Fruit fly (Drosophila melanogaster) whole organism, embryonic: Measurements from ENCODE around the gene CG18749.

Experiments used
- CG4282 ChIP-seq: fragments of 200-800 bp; sonication (Bioruptor generic); optimal IDR thresholded peaks from 2 replicates; lab custom pipeline; 2016; ENCODE audit warnings: missing biosample characterization, missing genetic modification characterization
- CG43689 ChIP-seq: fragments of 200-800 bp; sonication (Bioruptor generic); IDR thresholded peaks from 2 replicates; pipeline ENCODE4 v1.3.6; 2022; ENCODE audit warnings: missing biosample characterization, missing genetic modification characterization
- Gug ChIP-seq: fragments of 200-800 bp; sonication (Bioruptor generic); IDR thresholded peaks from 4 replicates; pipeline ENCODE4 v1.3.6; 2022; ENCODE audit warnings: missing biosample characterization, missing genetic modification characterization
- Nf-YC ChIP-seq: fragments of 200-800 bp; optimal IDR thresholded peaks from 3 replicates; lab custom pipeline; 2019; ENCODE audit warnings: missing biosample characterization, mild to moderate bottlenecking, missing genetic modification characterization, moderate library complexity
- Opbp ChIP-seq: fragments of 200-800 bp; sonication (Bioruptor generic); IDR thresholded peaks from 3 replicates; pipeline ENCODE4 v1.3.6; 2022; ENCODE audit warnings: missing biosample characterization, missing genetic modification characterization; ENCODE audit not compliant: partially characterized antibody
- ap ChIP-seq: fragments of 200-800 bp; sonication (Bioruptor generic); IDR thresholded peaks from 2 replicates; pipeline ENCODE4 v1.3.6; 2022; ENCODE audit warnings: missing biosample characterization, missing genetic modification characterization
- bowl ChIP-seq: fragments of 200-800 bp; sonication (Bioruptor generic); IDR thresholded peaks from 2 replicates; pipeline ENCODE4 v1.3.6; 2022; ENCODE audit warnings: missing biosample characterization, missing genetic modification characterization
- unc-4 ChIP-seq: fragments of 200-800 bp; sonication (Bioruptor generic); IDR thresholded peaks from 2 replicates; pipeline ENCODE4 v1.3.6; 2022; ENCODE audit warnings: missing biosample characterization, missing genetic modification characterization; ENCODE audit not compliant: partially characterized antibody
- z ChIP-seq: fragments of 200-800 bp; sonication (Bioruptor generic); IDR thresholded peaks from 3 replicates; pipeline ENCODE4 v1.3.6; 2022; ENCODE audit warnings: missing biosample characterization, missing genetic modification characterization

DNA sequence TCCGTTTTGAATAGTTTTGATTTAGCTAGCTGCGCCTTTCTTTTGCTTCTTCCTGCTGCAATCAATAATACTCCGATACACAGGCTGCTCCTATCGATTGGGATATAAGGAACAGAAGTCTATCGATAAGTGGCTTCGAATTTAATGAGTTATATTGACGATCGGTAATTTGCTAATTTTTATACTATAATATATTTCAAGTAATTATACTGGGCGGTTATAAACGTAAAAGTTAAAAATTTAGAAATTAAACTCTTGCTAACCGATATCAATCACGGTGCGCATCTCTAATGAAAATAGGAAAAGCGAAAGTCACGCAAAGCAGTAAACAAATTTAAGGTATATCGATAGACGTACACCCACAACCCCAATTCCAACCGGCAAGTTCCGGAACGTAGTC is at the start of gene CG18749, which contains the start of the genes CG9636 and CG33722:
- TF ChIP-seq bowl (GFP tag; lab: Robert Waterston, UW) (0 out of 2 replicates have a peak, but pooled peaks have one; percentile 34), unc-4 (peak; percentile 97), ap (GFP tag; lab: Robert Waterston, UW) (no peak), Gug (GFP tag; lab: Robert Waterston, UW) (0 out of 4 replicates have a peak, but pooled peaks have one; percentile 31), CG43689 (GFP tag; lab: Robert Waterston, UW) (no peak), Opbp (GFP tag; lab: Robert Waterston, UW) (peak; percentile 89; the same call in 2 of the 3 replicates), z (no peak), Nf-YC (peak; percentile 74), CG4282 (GFP tag; lab: Kevin White, UChicago) (no peak)
